Fruit fly (Drosophila melanogaster): ENCODE results near the gene LysX.

LysX gene

DNA sequence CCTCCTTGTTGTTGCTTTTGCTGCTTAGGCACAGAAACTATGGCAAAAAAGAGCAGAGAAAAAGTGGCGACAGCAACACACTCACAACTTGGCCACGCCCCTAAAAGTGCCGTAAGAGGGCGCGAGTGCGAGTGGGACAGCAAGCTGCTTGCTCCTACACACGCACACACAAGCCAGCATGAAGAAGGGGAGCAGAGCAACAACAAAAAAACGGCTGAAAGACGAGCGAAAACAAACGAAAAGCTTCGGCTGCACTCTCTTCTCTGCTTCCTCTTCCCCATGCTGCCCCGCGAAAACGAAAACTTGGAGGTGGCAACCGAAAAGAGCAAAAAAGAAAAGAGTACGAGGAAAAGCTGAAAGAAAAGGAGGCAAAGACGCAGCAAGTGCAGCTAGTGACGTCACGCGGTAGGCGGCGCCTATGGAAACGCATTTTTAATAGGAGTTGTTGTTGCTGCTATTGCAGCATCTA lies 17.0 kb downstream of the LysX start (continued):
- TF ChIP-seq Sox100B (GFP tag; optimal IDR thresholded peaks at IDR 0.05) (no peak), CG3838 (GFP tag; optimal IDR thresholded peaks at IDR 0.05) (no peak), nom (GFP tag; optimal IDR thresholded peaks at IDR 0.05) (peak; percentile 62), toy (GFP tag; IDR thresholded peaks at IDR 0.05) (no peak), CG8944 (GFP tag; optimal IDR thresholded peaks at IDR 0.05) (no peak), CG30020 (tag; optimal IDR thresholded peaks at IDR 0.05) (no peak), CG4360 (GFP tag; IDR thresholded peaks at IDR 0.05) (peak; percentile 86), corto (GFP tag; optimal IDR thresholded peaks at IDR 0.05) (no peak), lov (optimal IDR thresholded peaks at IDR 0.05) (no peak), lov (GFP tag; IDR thresholded peaks at IDR 0.05) (no peak), cwo (GFP tag; optimal IDR thresholded peaks at IDR 0.05) (no peak), gfzf (GFP tag; optimal IDR thresholded peaks at IDR 0.05) (no peak), pita (GFP tag; optimal IDR thresholded peaks at IDR 0.05) (no peak), CG17802 (tag; optimal IDR thresholded peaks at IDR 0.05) (no peak), CG10267 (tag; optimal IDR thresholded peaks at IDR 0.05) (no peak), tgo (GFP tag; IDR thresholded peaks at IDR 0.05) (no peak), Rfx (GFP tag; IDR thresholded peaks at IDR 0.05) (no peak), gro (GFP tag; optimal IDR thresholded peaks at IDR 0.05) (no peak), Nf-YC (tag; optimal IDR thresholded peaks at IDR 0.05) (peak; percentile 97), sisA (GFP tag; IDR thresholded peaks at IDR 0.05) (no peak), CG12659 (GFP tag; optimal IDR thresholded peaks at IDR 0.05) (no peak), ssp (GFP tag; IDR thresholded peaks at IDR 0.05) (no peak), lola (GFP tag; optimal IDR thresholded peaks at IDR 0.05) (no peak), btn (GFP tag; optimal IDR thresholded peaks at IDR 0.05) (no peak), Opbp (GFP tag; IDR thresholded peaks at IDR 0.05; ENCODE audit: partially characterized antibody) (0 out of 3 replicates have a peak, but pooled peaks have one; percentile 43), CG31388 (GFP tag; optimal IDR thresholded peaks at IDR 0.05) (no peak), Nf-YA (GFP tag; IDR thresholded peaks at IDR 0.05) (no peak), unpg (GFP tag; optimal IDR thresholded peaks at IDR 0.05) (no peak), stc (GFP tag; IDR thresholded peaks at IDR 0.05) (no peak), pzg (GFP tag; optimal IDR thresholded peaks at IDR 0.05) (no peak), ham (GFP tag; IDR thresholded peaks at IDR 0.05) (no peak), Awh (GFP tag; IDR thresholded peaks at IDR 0.05) (no peak), tup (GFP tag; optimal IDR thresholded peaks at IDR 0.05) (no peak), gsb (GFP tag; IDR thresholded peaks at IDR 0.05) (no peak), BtbVII (GFP tag; optimal IDR thresholded peaks at IDR 0.05) (no peak), z (GFP tag; IDR thresholded peaks at IDR 0.05) (0 out of 3 replicates have a peak, but pooled peaks have one; percentile 4), CG5953 (GFP tag; IDR thresholded peaks at IDR 0.05) (no peak), pb (GFP tag; optimal IDR thresholded peaks at IDR 0.05) (no peak), CG12236 (GFP tag; optimal IDR thresholded peaks at IDR 0.05) (no peak), crc (GFP tag; optimal IDR thresholded peaks at IDR 0.05) (no peak), ase (GFP tag; IDR thresholded peaks at IDR 0.05) (no peak), CoRest (tag; optimal IDR thresholded peaks at IDR 0.05) (no peak), vvl (GFP tag; IDR thresholded peaks at IDR 0.05) (peak; percentile 64), CG10462 (GFP tag; optimal IDR thresholded peaks at IDR 0.05) (no peak), CG4854 (GFP tag; optimal IDR thresholded peaks at IDR 0.05) (no peak), da (GFP tag; optimal IDR thresholded peaks at IDR 0.05) (no peak), Dfd (GFP tag; optimal IDR thresholded peaks at IDR 0.05) (no peak), CG17385 (GFP tag; optimal IDR thresholded peaks at IDR 0.05) (peak; percentile 86), Abd-B (GFP tag; optimal IDR thresholded peaks at IDR 0.05) (no peak), Bgb (GFP tag; IDR thresholded peaks at IDR 0.05; ENCODE audit: partially characterized antibody) (no peak), CG11085 (GFP tag; IDR thresholded peaks at IDR 0.05) (no peak), CG15479 (GFP tag; optimal IDR thresholded peaks at IDR 0.05) (no peak)
